Fruit fly (Drosophila melanogaster): Measurements from ENCODE around the gene CG33500.
A peak's percentile ranks its signal among the peaks of the same experiment; 100 is the strongest.

CG33500 gene

dm6 chr3L:11508337-11508736, at the start of gene CG33500:
Gene CG33500 (plus strand): TSS chr3L:11508637.
- TF ChIP-seq CG10669 (GFP tag; optimal IDR thresholded peaks at IDR 0.05) = no peak
- TF ChIP-seq CG11294 (GFP tag; IDR thresholded peaks at IDR 0.05) = no peak
- no peak for TF ChIP-seq cyc (GFP tag; optimal IDR thresholded peaks at IDR 0.05)
- TF ChIP-seq Ets96B (tag; optimal IDR thresholded peaks at IDR 0.05) = no peak
- no peak for TF ChIP-seq CG7368 (GFP tag; optimal IDR thresholded peaks at IDR 0.05)
- TF ChIP-seq spab (GFP tag; optimal IDR thresholded peaks at IDR 0.05) = no peak
- no peak for TF ChIP-seq vri (GFP tag; optimal IDR thresholded peaks at IDR 0.05)
- no peak for TF ChIP-seq CG6808 (GFP tag; optimal IDR thresholded peaks at IDR 0.05)
- no peak for TF ChIP-seq fkh (GFP tag; optimal IDR thresholded peaks at IDR 0.05)

- TF ChIP-seq svp (GFP tag) (peak; percentile 48), fd59A (GFP tag; optimal IDR thresholded peaks at IDR 0.05) (no peak)
Observed at dm6 chr3L:11465371-11465914, 43.0 kb upstream of the CG33500 start, which contains the start of gene Fum3. Gene Fum3 (minus strand): TSS chr3L:11465864.

- no peak for TF ChIP-seq net (GFP tag; optimal IDR thresholded peaks at IDR 0.05)
- TF ChIP-seq Sox15 (GFP tag; optimal IDR thresholded peaks at IDR 0.05) = no peak
- TF ChIP-seq CG15336 (GFP tag; IDR thresholded peaks at IDR 0.05) = no peak
- TF ChIP-seq Lpt (GFP tag; optimal IDR thresholded peaks at IDR 0.05) = no peak
- no peak for TF ChIP-seq Hr38 (GFP tag; optimal IDR thresholded peaks at IDR 0.05)
- TF ChIP-seq Eip93F (GFP tag; optimal IDR thresholded peaks at IDR 0.05) = no peak
- no peak for TF ChIP-seq Met (GFP tag; optimal IDR thresholded peaks at IDR 0.05)
- TF ChIP-seq CG11902 (GFP tag; optimal IDR thresholded peaks at IDR 0.05) = no peak
- TF ChIP-seq CG10669 (GFP tag; optimal IDR thresholded peaks at IDR 0.05) = no peak
- TF ChIP-seq dsx (GFP tag; optimal IDR thresholded peaks at IDR 0.05; ENCODE audit: poor library complexity, severe bottlenecking) = peak; percentile 76
- TF ChIP-seq CG8319 (GFP tag; optimal IDR thresholded peaks at IDR 0.05) = no peak
- TF ChIP-seq spab (GFP tag; optimal IDR thresholded peaks at IDR 0.05) = peak; percentile 19
- peak; percentile 12 for TF ChIP-seq cyc (GFP tag; optimal IDR thresholded peaks at IDR 0.05)
- TF ChIP-seq dac (GFP tag; optimal IDR thresholded peaks at IDR 0.05) = no peak
- TF ChIP-seq Ets21C (GFP tag; optimal IDR thresholded peaks at IDR 0.05) = no peak
- TF ChIP-seq CG3032 (tag; optimal IDR thresholded peaks at IDR 0.05) = peak; percentile 49
- TF ChIP-seq CG1621 (tag; optimal IDR thresholded peaks at IDR 0.05) = no peak
- peak; percentile 30 for TF ChIP-seq acj6 (GFP tag; optimal IDR thresholded peaks at IDR 0.05)
- TF ChIP-seq Hr4 (GFP tag; optimal IDR thresholded peaks at IDR 0.05) = no peak
- no peak for TF ChIP-seq CG6163 (GFP tag; IDR thresholded peaks at IDR 0.05)
- no peak for TF ChIP-seq Gug (GFP tag; IDR thresholded peaks at IDR 0.05)
- TF ChIP-seq eg (GFP tag; IDR thresholded peaks at IDR 0.05) = no peak
- TF ChIP-seq CG8119 (GFP tag; IDR thresholded peaks at IDR 0.05) = no peak
- TF ChIP-seq ss (GFP tag; optimal IDR thresholded peaks at IDR 0.05) = no peak
- no peak for TF ChIP-seq CG31627 (GFP tag; optimal IDR thresholded peaks at IDR 0.05)
- no peak for TF ChIP-seq CG9139 (GFP tag; optimal IDR thresholded peaks at IDR 0.05)
- TF ChIP-seq svp (GFP tag) = no peak
- TF ChIP-seq topi (GFP tag; optimal IDR thresholded peaks at IDR 0.05) = no peak
- TF ChIP-seq Blimp-1 (GFP tag; optimal IDR thresholded peaks at IDR 0.05) = no peak
- TF ChIP-seq CG6792 (GFP tag; optimal IDR thresholded peaks at IDR 0.05) = peak; percentile 20
- TF ChIP-seq pdm3 (GFP tag; optimal IDR thresholded peaks at IDR 0.05) = no peak
- no peak for TF ChIP-seq fkh (GFP tag; optimal IDR thresholded peaks at IDR 0.05)
- TF ChIP-seq CG10631 (GFP tag; optimal IDR thresholded peaks at IDR 0.05) = peak; percentile 49
- peak; percentile 41 for TF ChIP-seq OdsH (GFP tag; optimal IDR thresholded peaks at IDR 0.05)
- peak; percentile 4 for TF ChIP-seq Sox102F (GFP tag; optimal IDR thresholded peaks at IDR 0.05)
- TF ChIP-seq Smox (GFP tag; optimal IDR thresholded peaks at IDR 0.05) = no peak
- TF ChIP-seq CG32006 (GFP tag; optimal IDR thresholded peaks at IDR 0.05) = peak; percentile 28
- no peak for TF ChIP-seq fd59A (GFP tag; optimal IDR thresholded peaks at IDR 0.05)
- TF ChIP-seq vri (GFP tag; optimal IDR thresholded peaks at IDR 0.05) = no peak
- TF ChIP-seq CG34406 (GFP tag; optimal IDR thresholded peaks at IDR 0.05) = peak; percentile 47
- no peak for TF ChIP-seq Eip75B (GFP tag; optimal IDR thresholded peaks at IDR 0.05)
- no peak for TF ChIP-seq CG7368 (GFP tag; optimal IDR thresholded peaks at IDR 0.05)
- no peak for TF ChIP-seq CG11762 (GFP tag; optimal IDR thresholded peaks at IDR 0.05; ENCODE audit: insufficient read depth)
- peak in 1 of 2 experiments; percentile 4 for TF ChIP-seq salr (GFP tag; optimal IDR thresholded peaks at IDR 0.05)
Observed at dm6 chr3L:11466985-11467384, 41.5 kb upstream of the CG33500 start.
